Fruit fly (Drosophila melanogaster) whole organism, embryonic: ENCODE data around the gene Arp8.

Source experiments
- Asciz ChIP-seq: fragments of 200-800 bp; sonication (Bioruptor generic); optimal IDR thresholded peaks from 2 replicates; lab custom pipeline; 2017; ENCODE audit warnings: missing biosample characterization, mild to moderate bottlenecking, missing genetic modification characterization, missing genetic modification reagents
- Atf-2 ChIP-seq: fragments of 200-800 bp; sonication (Bioruptor generic); optimal IDR thresholded peaks from 2 replicates; lab custom pipeline; 2016; ENCODE audit warnings: missing biosample characterization, missing genetic modification characterization
- Atf6 ChIP-seq: fragments of 200-800 bp; sonication (Bioruptor generic); IDR thresholded peaks from 2 replicates; pipeline ENCODE4 v1.3.6; 2022; ENCODE audit warnings: missing biosample characterization, missing genetic modification characterization
- BtbVII ChIP-seq: fragments of 200-800 bp; sonication (Bioruptor generic); optimal IDR thresholded peaks from 3 replicates; lab custom pipeline; 2017; ENCODE audit warnings: missing biosample characterization, mild to moderate bottlenecking, missing genetic modification characterization
- CG10209 ChIP-seq: fragments of 200-800 bp; sonication (Bioruptor generic); optimal IDR thresholded peaks from 3 replicates; lab custom pipeline; 2017; ENCODE audit warnings: missing biosample characterization, mild to moderate bottlenecking, missing genetic modification characterization, missing genetic modification reagents
- CG11398 ChIP-seq: fragments of 200-800 bp; sonication (Bioruptor generic); optimal IDR thresholded peaks from 2 replicates; lab custom pipeline; 2016; ENCODE audit warnings: missing biosample characterization, missing genetic modification characterization
- CG12299 ChIP-seq: fragments of 200-800 bp; sonication (Bioruptor generic); optimal IDR thresholded peaks from 2 replicates; lab custom pipeline; 2018; ENCODE audit warnings: missing biosample characterization, mild to moderate bottlenecking, missing genetic modification characterization
- CG1233 ChIP-seq: fragments of 200-800 bp; sonication (Bioruptor generic); optimal IDR thresholded peaks from 4 replicates; lab custom pipeline; 2018; ENCODE audit warnings: missing biosample characterization, mild to moderate bottlenecking, missing genetic modification characterization
- CG15479 ChIP-seq: fragments of 200-800 bp; sonication (Bioruptor generic); optimal IDR thresholded peaks from 3 replicates; lab custom pipeline; 2019; ENCODE audit warnings: missing biosample characterization, mild to moderate bottlenecking, missing genetic modification characterization, moderate library complexity
- CG1647 ChIP-seq: fragments of 200-800 bp; sonication (Bioruptor generic); optimal IDR thresholded peaks from 3 replicates; lab custom pipeline; 2016; ENCODE audit warnings: missing biosample characterization, missing genetic modification characterization
- CG16863 ChIP-seq: fragments of 200-800 bp; sonication (Bioruptor generic); optimal IDR thresholded peaks from 3 replicates; lab custom pipeline; 2016; ENCODE audit warnings: missing biosample characterization, missing genetic modification characterization
- CG17186 ChIP-seq: fragments of 200-800 bp; sonication (Bioruptor generic); optimal IDR thresholded peaks from 3 replicates; lab custom pipeline; 2017; ENCODE audit warnings: missing biosample characterization, missing genetic modification reagents, missing genetic modification characterization
- CG17361 ChIP-seq: fragments of 200-800 bp; sonication (Bioruptor generic); IDR thresholded peaks from 3 replicates; pipeline ENCODE4 v1.3.6; 2022; ENCODE audit warnings: missing biosample characterization, missing genetic modification characterization
- CG2129 ChIP-seq: fragments of 200-800 bp; sonication (Bioruptor generic); IDR thresholded peaks from 2 replicates; pipeline ENCODE4 v1.3.6; 2022; ENCODE audit warnings: missing biosample characterization, missing genetic modification characterization; ENCODE audit not compliant: partially characterized antibody
- CG3065 ChIP-seq: fragments of 200-800 bp; sonication (Bioruptor generic); optimal IDR thresholded peaks from 2 replicates; lab custom pipeline; 2016; ENCODE audit warnings: missing biosample characterization, missing genetic modification characterization
- CG33557 ChIP-seq: fragments of 200-800 bp; sonication (Bioruptor generic); optimal IDR thresholded peaks from 2 replicates; lab custom pipeline; 2019; ENCODE audit warnings: missing biosample characterization, mild to moderate bottlenecking, missing genetic modification characterization, moderate library complexity
- CG34376 ChIP-seq: fragments of 200-800 bp; sonication (Bioruptor generic); optimal IDR thresholded peaks from 2 replicates; lab custom pipeline; 2018; ENCODE audit warnings: missing biosample characterization, mild to moderate bottlenecking, missing genetic modification characterization
- CG3726 ChIP-seq: fragments of 200-800 bp; sonication (Bioruptor generic); IDR thresholded peaks from 3 replicates; pipeline ENCODE4, ENCODE4 v1.3.6; 2022; ENCODE audit warnings: missing biosample characterization, missing genetic modification characterization
- CG4360 ChIP-seq: fragments of 200-800 bp; sonication (Bioruptor generic); IDR thresholded peaks from 2 replicates; pipeline ENCODE4 v1.3.6; 2022; ENCODE audit warnings: missing biosample characterization, missing genetic modification characterization
- CG6791 ChIP-seq: fragments of 200-800 bp; sonication (Bioruptor generic); IDR thresholded peaks from 3 replicates; pipeline ENCODE4 v1.3.6; 2022; ENCODE audit warnings: missing biosample characterization, missing genetic modification characterization; ENCODE audit not compliant: partially characterized antibody
- CG6854 ChIP-seq: fragments of 200-800 bp; sonication (Bioruptor generic); optimal IDR thresholded peaks from 3 replicates; lab custom pipeline; 2017; ENCODE audit warnings: missing biosample characterization, mild to moderate bottlenecking, missing genetic modification characterization
- CG7745 ChIP-seq: fragments of 200-800 bp; sonication (Bioruptor generic); optimal IDR thresholded peaks from 2 replicates; lab custom pipeline; 2018; ENCODE audit warnings: missing biosample characterization, mild to moderate bottlenecking, missing genetic modification characterization, moderate library complexity
- CG9876 ChIP-seq: fragments of 200-800 bp; sonication (Bioruptor generic); optimal IDR thresholded peaks from 2 replicates; lab custom pipeline; 2016; ENCODE audit warnings: missing biosample characterization, missing genetic modification characterization
- CkIIα-i1 ChIP-seq: fragments of 200-800 bp; sonication (Bioruptor generic); IDR thresholded peaks from 2 replicates; pipeline ENCODE4 v1.3.6; 2022; ENCODE audit warnings: missing biosample characterization, missing genetic modification characterization
- Dbx ChIP-seq: fragments of 200-800 bp; sonication (Bioruptor generic); IDR thresholded peaks from 3 replicates; pipeline ENCODE4 v1.3.6; 2022; ENCODE audit warnings: missing biosample characterization, missing genetic modification characterization
- Drgx ChIP-seq: fragments of 200-800 bp; sonication (Bioruptor generic); IDR thresholded peaks from 2 replicates; pipeline ENCODE4 v1.3.6; 2022; ENCODE audit warnings: missing biosample characterization, missing genetic modification characterization
- Hand ChIP-seq: fragments of 200-800 bp; sonication (Bioruptor generic); optimal IDR thresholded peaks from 2 replicates; lab custom pipeline; 2017; ENCODE audit warnings: mild to moderate bottlenecking, missing biosample characterization, missing genetic modification reagents, missing genetic modification characterization
- HmgZ ChIP-seq: fragments of 200-800 bp; sonication (Bioruptor generic); optimal IDR thresholded peaks from 2 replicates; lab custom pipeline; 2018; ENCODE audit warnings: missing biosample characterization, mild to moderate bottlenecking, missing genetic modification characterization
- Max ChIP-seq: fragments of 200-800 bp; sonication (Bioruptor generic); optimal IDR thresholded peaks from 2 replicates; lab custom pipeline; 2016; ENCODE audit warnings: missing biosample characterization, mild to moderate bottlenecking, missing genetic modification characterization
- Nf-YB ChIP-seq: fragments of 200-800 bp; sonication (Bioruptor generic); optimal IDR thresholded peaks from 3 replicates; lab custom pipeline; 2019; ENCODE audit warnings: missing biosample characterization, mild to moderate bottlenecking, missing genetic modification characterization, moderate library complexity
- Xrp1 ChIP-seq: fragments of 200-800 bp; sonication (Bioruptor generic); IDR thresholded peaks from 2 replicates; pipeline ENCODE4 v1.3.6; 2022; ENCODE audit warnings: missing biosample characterization, missing genetic modification characterization
- aop ChIP-seq: fragments of 200-800 bp; sonication (Bioruptor generic); IDR thresholded peaks from 2 replicates; pipeline ENCODE4 v1.3.6; 2022; ENCODE audit warnings: missing biosample characterization, missing genetic modification characterization
- ato ChIP-seq: fragments of 200-800 bp; sonication (Bioruptor generic); IDR thresholded peaks from 2 replicates; pipeline ENCODE4 v1.3.6; 2022; ENCODE audit warnings: missing biosample characterization, missing genetic modification characterization; ENCODE audit not compliant: partially characterized antibody
- bbx ChIP-seq: fragments of 200-800 bp; sonication (Bioruptor generic); IDR thresholded peaks from 2 replicates; pipeline ENCODE4 v1.3.6; 2022; ENCODE audit warnings: missing biosample characterization, missing genetic modification characterization; ENCODE audit not compliant: partially characterized antibody
- cwo ChIP-seq: fragments of 200-800 bp; sonication (Bioruptor generic); optimal IDR thresholded peaks from 3 replicates; lab custom pipeline; 2017; ENCODE audit warnings: missing biosample characterization, missing genetic modification characterization, mild to moderate bottlenecking, moderate library complexity, missing genetic modification reagents
- esg ChIP-seq: fragments of 200-800 bp; sonication (Bioruptor generic); conservative IDR thresholded peaks from 2 replicates; pipeline ENCODE4 v1.3.6; 2022; ENCODE audit warnings: missing biosample characterization, missing genetic modification characterization
- gfzf ChIP-seq: fragments of 200-800 bp; sonication (Bioruptor generic); optimal IDR thresholded peaks from 2 replicates; lab custom pipeline; 2016; ENCODE audit warnings: missing biosample characterization, mild to moderate bottlenecking, missing genetic modification characterization, moderate library complexity
- ind ChIP-seq: fragments of 200-800 bp; sonication (Bioruptor generic); optimal IDR thresholded peaks from 3 replicates; lab custom pipeline; 2016; ENCODE audit warnings: missing biosample characterization, missing genetic modification characterization
- maf-S ChIP-seq: fragments of 200-800 bp; sonication (Bioruptor generic); optimal IDR thresholded peaks from 2 replicates; lab custom pipeline; 2016; ENCODE audit warnings: missing biosample characterization, missing genetic modification characterization
- nmo ChIP-seq: fragments of 200-800 bp; sonication (Bioruptor generic); optimal IDR thresholded peaks from 2 replicates; lab custom pipeline; 2018; ENCODE audit warnings: missing biosample characterization, mild to moderate bottlenecking, missing genetic modification characterization, moderate library complexity
- pan ChIP-seq, 4 experiments: fragments of >200 bp in 3 of 4; fragments of 200-800 bp in 1 of 4; sonication (Bioruptor generic) in 1 of 4; optimal IDR thresholded peaks in 3 of 4; IDR thresholded peaks in 1 of 4; 2 replicates each; pipeline versions ENCODE4 v1.3.6 to Lab custom; 2017 to 2022; ENCODE audit warnings: missing biosample characterization in 2 of 4, missing genetic modification characterization in 2 of 4, mixed read lengths in 1 of 4
- pzg ChIP-seq: fragments of 200-800 bp; sonication (Bioruptor generic); optimal IDR thresholded peaks from 3 replicates; lab custom pipeline; 2018; ENCODE audit warnings: missing biosample characterization, mild to moderate bottlenecking, missing genetic modification characterization, moderate library complexity
- ranshi ChIP-seq: fragments of 200-800 bp; sonication (Bioruptor generic); IDR thresholded peaks from 2 replicates; pipeline ENCODE4 v1.3.6; 2022; ENCODE audit warnings: missing biosample characterization, missing genetic modification characterization
- slp2 ChIP-seq: fragments of 200-800 bp; sonication (Bioruptor generic); optimal IDR thresholded peaks from 2 replicates; lab custom pipeline; 2016; ENCODE audit warnings: missing biosample characterization, missing genetic modification characterization
- stc ChIP-seq: fragments of 200-800 bp; sonication (Bioruptor generic); IDR thresholded peaks from 2 replicates; pipeline ENCODE4 v1.3.6; 2022; ENCODE audit warnings: missing biosample characterization, missing genetic modification characterization
- tll ChIP-seq, 2 experiments: fragments of 200-800 bp in 1 of 2; fragments of >200 bp in 1 of 2; sonication (Bioruptor generic) in 1 of 2; optimal IDR thresholded peaks; 2 replicates each; lab custom pipeline; 2017 to 2019; ENCODE audit warnings: missing biosample characterization in 2 of 2, missing genetic modification characterization in 2 of 2, mild to moderate bottlenecking in 1 of 2, moderate library complexity in 1 of 2
- vfl ChIP-seq: fragments of 200-800 bp; sonication (Bioruptor generic); optimal IDR thresholded peaks from 2 replicates; lab custom pipeline; 2016; ENCODE audit warnings: missing biosample characterization, missing genetic modification characterization
- zen ChIP-seq: fragments of 200-800 bp; sonication (Bioruptor generic); optimal IDR thresholded peaks from 3 replicates; lab custom pipeline; 2018; ENCODE audit warnings: missing biosample characterization, mild to moderate bottlenecking, missing genetic modification characterization, moderate library complexity
- zen2 ChIP-seq: fragments of 200-800 bp; sonication (Bioruptor generic); IDR thresholded peaks from 3 replicates; pipeline ENCODE4 v1.3.6; 2022; ENCODE audit warnings: missing biosample characterization, missing genetic modification characterization; ENCODE audit not compliant: partially characterized antibody

The Arp8 gene

dm6 chrX:17850179-17850578 lies 10.4 kb downstream of the Arp8 start, which contains the start of the genes CG15814 and Spt7 (continued):
- TF ChIP-seq slp2 (GFP tag; lab: Kevin White, UChicago) = peak; percentile 26
- TF ChIP-seq CG17186 (GFP tag; lab: Kevin White, UChicago) = peak; percentile 83
- TF ChIP-seq CG7745 (tag; lab: Kevin White, UChicago) = no peak
- TF ChIP-seq Atf-2 (GFP tag; lab: Kevin White, UChicago) = no peak
- TF ChIP-seq maf-S (GFP tag; lab: Kevin White, UChicago) = peak; percentile 6
- peak; percentile 92 for TF ChIP-seq bbx (GFP tag; lab: Robert Waterston, UW)
- TF ChIP-seq CG3726 (GFP tag; lab: Robert Waterston, UW) = no peak
- no peak for TF ChIP-seq CG11398
- TF ChIP-seq CG4360 (GFP tag; lab: Robert Waterston, UW) = 0 out of 2 replicates have a peak, but pooled peaks have one; percentile 8
- TF ChIP-seq nmo (GFP tag; lab: Kevin White, UChicago) = peak; percentile 52
- TF ChIP-seq Xrp1 (GFP tag; lab: Robert Waterston, UW) = 0 out of 2 replicates have a peak, but pooled peaks have one; percentile 24
- peak; percentile 80; the same call in 2 of the 3 replicates for TF ChIP-seq zen2 (GFP tag; lab: Robert Waterston, UW)
- no peak for TF ChIP-seq CG9876 (GFP tag; lab: Kevin White, UChicago)
- TF ChIP-seq CG33557 (GFP tag; lab: Kevin White, UChicago) = peak; percentile 30
- TF ChIP-seq CG10209 (GFP tag; lab: Kevin White, UChicago) = peak; percentile 58
- TF ChIP-seq tll (GFP tag; optimal IDR thresholded peaks at IDR 0.05; lab: Kevin White, UChicago) = no peak
- TF ChIP-seq cwo (GFP tag; lab: Kevin White, UChicago) = no peak
- TF ChIP-seq CG6791 = peak; percentile 89
- TF ChIP-seq CkIIα-i1 (GFP tag; lab: Robert Waterston, UW) = no peak
- TF ChIP-seq CG1647 (GFP tag; lab: Kevin White, UChicago) = no peak
- TF ChIP-seq Drgx (GFP tag; lab: Robert Waterston, UW) = no peak
- peak; percentile 2 for TF ChIP-seq CG1233 (GFP tag; lab: Kevin White, UChicago)
- no peak for TF ChIP-seq ind (GFP tag; lab: Kevin White, UChicago)
- peak; percentile 29; the same call in 1 of the 2 replicates for TF ChIP-seq Atf6 (GFP tag; lab: Robert Waterston, UW)
- peak; percentile 1 for TF ChIP-seq CG6854 (GFP tag; lab: Kevin White, UChicago)
- TF ChIP-seq Hand = no peak
- no peak for TF ChIP-seq CG3065
- peak; percentile 73 for TF ChIP-seq CG34376 (GFP tag; lab: Kevin White, UChicago)
- TF ChIP-seq CG16863 (GFP tag; lab: Kevin White, UChicago) = peak; percentile 30
- peak; percentile 26 for TF ChIP-seq gfzf (GFP tag; lab: Kevin White, UChicago)
- TF ChIP-seq Asciz (GFP tag; lab: Kevin White, UChicago) = no peak
- no peak for TF ChIP-seq pan (optimal IDR thresholded peaks at IDR 0.05; lab: Kevin White, UChicago)
- TF ChIP-seq pan (GFP tag; optimal IDR thresholded peaks at IDR 0.05 in 1 of 2, IDR thresholded peaks at IDR 0.05 in 1 of 2) = peak in 1 of 2 experiments; percentile 8
- TF ChIP-seq CG2129 (GFP tag; lab: Robert Waterston, UW) = peak; percentile 54
- TF ChIP-seq zen (tag; lab: Kevin White, UChicago) = no peak
- TF ChIP-seq vfl (GFP tag; lab: Kevin White, UChicago) = peak; percentile 48
- TF ChIP-seq CG17361 = 0 out of 3 replicates have a peak, but pooled peaks have one; percentile 25
- peak; percentile 84 for TF ChIP-seq HmgZ
- TF ChIP-seq esg (GFP tag; lab: Robert Waterston, UW) = no peak
- TF ChIP-seq Nf-YB (GFP tag; lab: Kevin White, UChicago) = no peak
- TF ChIP-seq stc (GFP tag; lab: Robert Waterston, UW) = no peak
- no peak for TF ChIP-seq CG15479
- TF ChIP-seq ato (GFP tag; lab: Robert Waterston, UW) = peak; percentile 91
- TF ChIP-seq Max (GFP tag; lab: Kevin White, UChicago) = no peak
- TF ChIP-seq pzg (GFP tag; lab: Kevin White, UChicago) = peak; percentile 85
- peak; percentile 4 for TF ChIP-seq CG12299 (tag; lab: Kevin White, UChicago)
- no peak for TF ChIP-seq Dbx
- no peak for TF ChIP-seq aop (GFP tag; lab: Robert Waterston, UW)
- peak; percentile 3 for TF ChIP-seq BtbVII
- peak; percentile 44; the same call in 1 of the 2 replicates for TF ChIP-seq ranshi (GFP tag; lab: Robert Waterston, UW)
